Worm (Caenorhabditis elegans): ENCODE measurements around the gene Y46E12A.3.

DNA sequence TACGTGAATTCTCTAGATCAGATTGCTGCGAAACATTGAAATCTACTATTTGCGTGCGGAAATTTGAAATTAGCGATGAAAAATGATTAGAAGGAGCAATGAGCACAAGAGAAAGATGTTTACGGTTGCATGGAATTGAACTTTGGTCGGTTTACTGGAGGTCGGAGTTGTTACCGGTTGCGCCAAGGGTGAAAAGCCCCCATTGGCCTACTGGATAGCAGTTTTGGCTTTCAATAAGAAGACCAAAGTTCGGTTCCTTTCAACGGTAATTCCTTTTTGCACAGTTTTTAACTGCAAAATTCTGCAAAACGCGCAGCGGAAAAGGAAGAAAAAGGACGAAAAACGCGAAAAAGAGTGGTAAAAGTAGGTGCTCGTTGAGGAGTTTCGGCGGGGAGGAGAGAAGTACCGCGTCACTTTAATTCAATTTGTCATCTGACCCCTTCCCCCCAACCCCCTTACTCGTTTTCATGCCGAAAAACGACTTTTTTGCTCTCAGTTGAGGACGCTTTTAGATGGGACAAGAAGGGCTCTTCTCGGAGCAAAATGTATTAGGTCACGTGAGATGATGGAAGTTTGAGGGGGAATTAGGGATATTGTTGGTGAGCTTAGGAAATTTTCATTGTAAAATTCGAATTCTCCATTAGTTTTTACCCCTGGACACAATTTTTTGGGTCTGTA is 9.2 kb downstream of the Y46E12A.3 start:
- no peak for TF ChIP-seq nhr-76 (tag; optimal IDR thresholded peaks at IDR 0.05)
- TF ChIP-seq dpl-1 (GFP tag; optimal IDR thresholded peaks at IDR 0.05), result no peak
- no peak for TF ChIP-seq nhr-28 (tag; optimal IDR thresholded peaks at IDR 0.05)
- no peak for TF ChIP-seq ZK546.5 (tag; optimal IDR thresholded peaks at IDR 0.05)
- TF ChIP-seq nhr-10 (tag; optimal IDR thresholded peaks at IDR 0.05), result no peak
- no peak for TF ChIP-seq rbr-2 (tag; optimal IDR thresholded peaks at IDR 0.05)
- no peak for TF ChIP-seq F44E2.7 (GFP tag; IDR thresholded peaks at IDR 0.05)
- no peak for TF ChIP-seq pqm-1 (tag; optimal IDR thresholded peaks at IDR 0.05)
- TF ChIP-seq mxl-3 (GFP tag; optimal IDR thresholded peaks at IDR 0.05), result no peak
- no peak for TF ChIP-seq ztf-11 (tag; optimal IDR thresholded peaks at IDR 0.05)
- no peak for TF ChIP-seq lin-15B (tag; optimal IDR thresholded peaks at IDR 0.05)
